Fruit fly (Drosophila melanogaster) S2 (cell line): Measurements from ENCODE around the gene tHMG1.

ENCODE experiments used
- CG8478 ChIP-seq: fragments of >200 bp; optimal IDR thresholded peaks from 2 replicates; lab custom pipeline; 2018
- CTCF ChIP-seq, 2 experiments: fragments of >200 bp; optimal IDR thresholded peaks; 2 replicates each; lab custom pipeline; 2018

- TF ChIP-seq CTCF (optimal IDR thresholded peaks at IDR 0.05; lab: Kevin White, UChicago), result no peak
- TF ChIP-seq CG8478 (lab: Kevin White, UChicago), result no peak
These were observed 45.1 kb upstream of the tHMG1 start, which contains the start of gene CG12499 for dm6 chr3R:22446493-22446892.
